Worm (Caenorhabditis elegans): ENCODE data around the gene nlp-55.

Gene nlp-55

DNA sequence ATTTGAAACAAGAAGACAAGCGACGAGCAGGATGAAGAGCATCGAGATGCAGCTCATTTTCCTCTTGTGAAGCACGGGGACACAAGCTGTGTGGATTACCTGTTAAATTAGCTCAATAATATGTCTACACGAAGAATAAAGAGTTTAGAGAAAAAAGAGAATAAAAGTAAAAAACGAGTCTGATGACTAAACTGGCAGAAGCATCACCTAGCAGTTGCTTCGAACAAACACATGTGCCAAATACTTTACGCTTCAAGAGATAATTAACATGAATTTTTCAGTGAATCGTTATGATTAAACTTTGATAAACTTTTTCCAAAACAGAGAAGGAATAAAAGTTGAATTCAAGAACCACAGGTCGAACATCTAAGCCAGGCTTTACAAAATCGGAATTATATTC lies at the start of gene nlp-55:
nlp-55 (minus strand) TSS at position 101 of the 400 bp plus-strand sequence.
- TF ChIP-seq lin-14 (GFP tag; optimal IDR thresholded peaks at IDR 0.05): peak; percentile 7
- TF ChIP-seq ztf-11 (tag; optimal IDR thresholded peaks at IDR 0.05): no peak

ce11 chrII:8344803-8345202 lies 49.6 kb upstream of the nlp-55 start:
- TF ChIP-seq ets-5 (GFP tag; IDR thresholded peaks at IDR 0.05) (no peak), unc-30 (tag; optimal IDR thresholded peaks at IDR 0.05) (no peak), blmp-1 (tag; optimal IDR thresholded peaks at IDR 0.05) (peak; percentile 75), ceh-82 (tag; optimal IDR thresholded peaks at IDR 0.05) (no peak), nhr-71 (tag; optimal IDR thresholded peaks at IDR 0.05) (no peak)

- TF ChIP-seq lin-13 (GFP tag; optimal IDR thresholded peaks at IDR 0.05) (no peak), elt-2 (tag; optimal IDR thresholded peaks at IDR 0.05) (no peak), lin-35 (GFP tag; optimal IDR thresholded peaks at IDR 0.05) (no peak), unc-98 (GFP tag; IDR thresholded peaks at IDR 0.05) (no peak), ceh-8 (GFP tag; optimal IDR thresholded peaks at IDR 0.05) (no peak), nhr-77 (tag; optimal IDR thresholded peaks at IDR 0.05) (no peak), fkh-4 (tag; optimal IDR thresholded peaks at IDR 0.05; ENCODE audit: borderline replicate concordance) (no peak), efl-1 (optimal IDR thresholded peaks at IDR 0.05) (no peak), efl-1 (GFP tag; optimal IDR thresholded peaks at IDR 0.05 in 1 of 2) (no peak), jun-1 (tag; optimal IDR thresholded peaks at IDR 0.05) (no peak)
Measured at ce11 chrII:8339108-8339507, 43.9 kb upstream of the nlp-55 start.

DNA sequence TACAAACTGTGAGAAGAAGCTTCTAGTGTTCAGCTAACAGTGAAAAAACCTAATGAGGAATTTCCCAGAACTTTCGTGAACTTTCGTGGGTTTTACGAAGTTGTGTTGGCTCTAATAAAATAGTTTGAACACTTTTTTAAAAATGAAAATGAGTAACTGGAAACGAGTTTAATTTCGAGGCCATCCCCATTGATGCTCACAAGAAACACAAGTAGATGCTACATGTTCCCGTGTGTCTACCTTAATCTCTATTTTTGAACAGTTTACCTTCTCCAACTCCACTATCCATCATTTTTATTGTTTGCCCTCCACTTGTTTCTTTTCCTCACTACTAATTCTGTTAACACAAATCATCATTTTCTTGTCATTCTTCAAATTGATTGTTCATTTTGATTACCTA lies 38.4 kb upstream of the nlp-55 start, which contains the start of gene C26D10.7:
C26D10.7 (plus strand) TSS at position 301 of the 400 bp plus-strand sequence.
- TF ChIP-seq nhr-76 (tag; optimal IDR thresholded peaks at IDR 0.05): no peak
- no peak for TF ChIP-seq dpl-1 (GFP tag; optimal IDR thresholded peaks at IDR 0.05)
- TF ChIP-seq pax-3 (tag; optimal IDR thresholded peaks at IDR 0.05): no peak
- TF ChIP-seq zag-1 (tag; optimal IDR thresholded peaks at IDR 0.05): no peak
- TF ChIP-seq lin-13 (GFP tag; optimal IDR thresholded peaks at IDR 0.05): no peak
- no peak for TF ChIP-seq ztf-11 (tag; optimal IDR thresholded peaks at IDR 0.05)
- no peak for TF ChIP-seq efl-1 (optimal IDR thresholded peaks at IDR 0.05)
- TF ChIP-seq efl-1 (GFP tag; optimal IDR thresholded peaks at IDR 0.05 in 1 of 2): no peak
- TF ChIP-seq snu-23 (GFP tag; optimal IDR thresholded peaks at IDR 0.05): no peak
- no peak for TF ChIP-seq nhr-84 (tag; optimal IDR thresholded peaks at IDR 0.05)
- TF ChIP-seq zip-4 (GFP tag; optimal IDR thresholded peaks at IDR 0.05): no peak
- TF ChIP-seq xbp-1 (tag; optimal IDR thresholded peaks at IDR 0.05): no peak
- TF ChIP-seq mep-1 (tag; optimal IDR thresholded peaks at IDR 0.05): no peak
- TF ChIP-seq tlp-1 (tag; optimal IDR thresholded peaks at IDR 0.05): no peak
- no peak for TF ChIP-seq nhr-237 (tag; optimal IDR thresholded peaks at IDR 0.05)

- no peak for TF ChIP-seq mef-2 (tag; optimal IDR thresholded peaks at IDR 0.05)
- TF ChIP-seq snu-23 (GFP tag; optimal IDR thresholded peaks at IDR 0.05): peak; percentile 4
- TF ChIP-seq irx-1 (tag; optimal IDR thresholded peaks at IDR 0.05): no peak
- TF ChIP-seq nhr-12 (tag; optimal IDR thresholded peaks at IDR 0.05): no peak
- TF ChIP-seq efl-1 (optimal IDR thresholded peaks at IDR 0.05): no peak
- TF ChIP-seq efl-1 (GFP tag; optimal IDR thresholded peaks at IDR 0.05 in 1 of 2): peak in 1 of 2 experiments; percentile 15
- peak in 2 of 3 experiments; percentile 10 to 11 for TF ChIP-seq dpl-1 (GFP tag; optimal IDR thresholded peaks at IDR 0.05)
- TF ChIP-seq swsn-7 (tag; optimal IDR thresholded peaks at IDR 0.05): no peak
- no peak for TF ChIP-seq nhr-76 (tag; optimal IDR thresholded peaks at IDR 0.05)
Measured at ce11 chrII:8329462-8329861, 34.3 kb upstream of the nlp-55 start, which contains the start of gene C26D10.4. Gene C26D10.4 (plus strand): TSS chrII:8329762.

DNA sequence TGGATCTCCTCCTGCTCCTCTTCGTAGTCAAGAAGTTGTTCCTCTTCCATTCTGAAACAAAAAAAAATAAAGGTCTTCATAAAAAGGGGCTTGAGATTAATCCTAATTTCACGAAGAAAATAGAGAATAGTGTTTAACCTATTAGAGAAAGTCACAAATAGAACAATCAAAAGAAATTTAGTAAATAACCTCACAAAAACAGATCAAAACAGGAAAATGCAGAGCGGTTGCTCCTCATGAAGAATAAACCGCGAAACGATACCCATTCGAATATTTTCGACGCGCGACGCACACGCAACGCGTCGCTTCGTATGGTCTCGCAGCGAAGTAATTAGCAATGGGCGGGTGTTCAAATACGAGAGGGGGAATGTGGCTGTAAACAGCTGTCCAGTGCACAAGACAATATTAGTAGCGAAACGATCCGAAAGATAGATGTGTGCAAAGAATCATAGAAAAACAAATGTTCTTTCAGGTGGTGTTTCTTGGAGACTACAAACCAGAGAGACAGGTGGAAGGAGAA lies 33.7 kb upstream of the nlp-55 start, which contains the start of gene hel-1:
hel-1 (minus strand) TSS at position 51 of the 520 bp plus-strand sequence.
- no peak for TF ChIP-seq unc-98 (GFP tag; IDR thresholded peaks at IDR 0.05)
- TF ChIP-seq ets-5 (GFP tag; IDR thresholded peaks at IDR 0.05): no peak
- TF ChIP-seq pag-3 (tag; optimal IDR thresholded peaks at IDR 0.05; ENCODE audit: borderline replicate concordance, insufficient read depth): no peak
- peak; percentile 82 for TF ChIP-seq lin-15B (tag; optimal IDR thresholded peaks at IDR 0.05)
- TF ChIP-seq nhr-77 (tag; optimal IDR thresholded peaks at IDR 0.05): peak; percentile 69
- TF ChIP-seq ceh-88 (GFP tag; IDR thresholded peaks at IDR 0.05): no peak
- peak; percentile 57 for TF ChIP-seq nhr-11 (tag; optimal IDR thresholded peaks at IDR 0.05)
- TF ChIP-seq hpl-2 (GFP tag; optimal IDR thresholded peaks at IDR 0.05): no peak
- TF ChIP-seq ztf-4 (tag; optimal IDR thresholded peaks at IDR 0.05): peak; percentile 11
- TF ChIP-seq nhr-71 (tag; optimal IDR thresholded peaks at IDR 0.05): peak; percentile 91
- TF ChIP-seq nhr-90 (tag; optimal IDR thresholded peaks at IDR 0.05; ENCODE audit: poor library complexity): peak; percentile 52
- peak; percentile 25 for TF ChIP-seq fos-1 (tag; optimal IDR thresholded peaks at IDR 0.05)
- no peak for TF ChIP-seq sptf-1 (tag; optimal IDR thresholded peaks at IDR 0.05)
- peak; percentile 82 for TF ChIP-seq blmp-1 (tag; optimal IDR thresholded peaks at IDR 0.05)
- TF ChIP-seq xbp-1 (tag; optimal IDR thresholded peaks at IDR 0.05): peak; percentile 83
- no peak for TF ChIP-seq tlp-1 (tag; optimal IDR thresholded peaks at IDR 0.05)
- no peak for TF ChIP-seq egl-27 (tag; optimal IDR thresholded peaks at IDR 0.05)
